Fruit fly (Drosophila melanogaster) whole organism, embryonic: ENCODE measurements around the gene CG31775.

Source experiments
- CG12391 ChIP-seq: fragments of 200-800 bp; sonication (Bioruptor generic); optimal IDR thresholded peaks from 3 replicates; lab custom pipeline; 2018; ENCODE audit warnings: missing biosample characterization, mild to moderate bottlenecking, missing genetic modification characterization, moderate library complexity
- CG14860 ChIP-seq: fragments of 200-800 bp; sonication (Bioruptor generic); IDR thresholded peaks from 3 replicates; pipeline ENCODE4 v1.3.6; 2022; ENCODE audit warnings: missing biosample characterization, missing genetic modification characterization; ENCODE audit not compliant: partially characterized antibody
- CG31388 ChIP-seq: fragments of 200-800 bp; sonication (Bioruptor generic); optimal IDR thresholded peaks from 2 replicates; lab custom pipeline; 2016; ENCODE audit warnings: missing biosample characterization, missing genetic modification characterization
- CG5180 ChIP-seq: fragments of 200-800 bp; sonication (Bioruptor generic); optimal IDR thresholded peaks from 3 replicates; lab custom pipeline; 2017; ENCODE audit warnings: missing biosample characterization, missing genetic modification characterization, mild to moderate bottlenecking, moderate library complexity, missing genetic modification reagents
- CG8359 ChIP-seq: fragments of 200-800 bp; sonication (Bioruptor generic); optimal IDR thresholded peaks from 2 replicates; lab custom pipeline; 2017; ENCODE audit warnings: missing biosample characterization, mild to moderate bottlenecking, missing genetic modification characterization, borderline replicate concordance
- Gug ChIP-seq: fragments of 200-800 bp; sonication (Bioruptor generic); IDR thresholded peaks from 4 replicates; pipeline ENCODE4 v1.3.6; 2022; ENCODE audit warnings: missing biosample characterization, missing genetic modification characterization
- Jarid2 ChIP-seq: fragments of 200-800 bp; sonication (Bioruptor generic); optimal IDR thresholded peaks from 3 replicates; lab custom pipeline; 2017; ENCODE audit warnings: mild to moderate bottlenecking, missing biosample characterization, missing genetic modification reagents, missing genetic modification characterization
- Meics ChIP-seq: fragments of 200-800 bp; sonication (Bioruptor generic); optimal IDR thresholded peaks from 2 replicates; lab custom pipeline; 2017; ENCODE audit warnings: missing biosample characterization, mild to moderate bottlenecking, missing genetic modification characterization
- NC2β ChIP-seq: fragments of 200-800 bp; sonication (Bioruptor generic); optimal IDR thresholded peaks from 2 replicates; lab custom pipeline; 2016; ENCODE audit warnings: missing biosample characterization, missing genetic modification characterization
- Oaz ChIP-seq: fragments of 200-800 bp; sonication (Bioruptor generic); IDR thresholded peaks from 2 replicates; pipeline ENCODE4 v1.3.6; 2022; ENCODE audit warnings: missing biosample characterization, missing genetic modification characterization
- Sin3A ChIP-seq: fragments of >200 bp; optimal IDR thresholded peaks from 2 replicates; lab custom pipeline; 2018
- maf-S ChIP-seq: fragments of 200-800 bp; sonication (Bioruptor generic); optimal IDR thresholded peaks from 2 replicates; lab custom pipeline; 2016; ENCODE audit warnings: missing biosample characterization, missing genetic modification characterization

dm6 chr2L:14762465-14762864 is 24.9 kb upstream of the CG31775 start, which contains the start of gene CSN1a:
- TF ChIP-seq CG5180 (GFP tag; lab: Kevin White, UChicago) (no peak), Sin3A (no peak), Meics (GFP tag; lab: Kevin White, UChicago) (no peak), CG14860 (GFP tag; lab: Robert Waterston, UW) (no peak), NC2β (GFP tag; lab: Kevin White, UChicago) (no peak), Oaz (GFP tag; lab: Robert Waterston, UW) (no peak), Gug (GFP tag; lab: Robert Waterston, UW) (no peak), CG8359 (GFP tag; lab: Kevin White, UChicago) (no peak), Jarid2 (GFP tag; lab: Kevin White, UChicago) (no peak), CG12391 (tag; lab: Kevin White, UChicago) (no peak), CG31388 (no peak), maf-S (GFP tag; lab: Kevin White, UChicago) (no peak)
